Fruit fly (Drosophila melanogaster): ENCODE results near the gene CG10903.

CG10903 gene

dm6 chr3R:7981396-7981795 is 48.8 kb upstream of the CG10903 start:
- TF ChIP-seq stwl (tag; optimal IDR thresholded peaks at IDR 0.05), result peak; percentile 47
- TF ChIP-seq CG2712 (tag; optimal IDR thresholded peaks at IDR 0.05), result peak; percentile 25
- TF ChIP-seq CTCF (GFP tag; optimal IDR thresholded peaks at IDR 0.05), result peak; percentile 96
- peak; percentile 63 for TF ChIP-seq Bgb (GFP tag; IDR thresholded peaks at IDR 0.05; ENCODE audit: partially characterized antibody)
- 0 out of 2 replicates have a peak, but pooled peaks have one; percentile 25 for TF ChIP-seq CG42726 (GFP tag; IDR thresholded peaks at IDR 0.05; ENCODE audit: partially characterized antibody)
- no peak for TF ChIP-seq Elba2 (GFP tag; optimal IDR thresholded peaks at IDR 0.05)
- peak; percentile 18 for TF ChIP-seq CG15601 (tag; optimal IDR thresholded peaks at IDR 0.05)
- TF ChIP-seq sens (GFP tag), result peak; percentile 7
- TF ChIP-seq CG18262 (tag; optimal IDR thresholded peaks at IDR 0.05), result peak; percentile 22
- TF ChIP-seq CG1603 (tag; optimal IDR thresholded peaks at IDR 0.05), result peak; percentile 16
- TF ChIP-seq CG16813 (GFP tag; IDR thresholded peaks at IDR 0.05; ENCODE audit: partially characterized antibody), result 0 out of 3 replicates have a peak, but pooled peaks have one; percentile 35
- TF ChIP-seq CoRest (tag; optimal IDR thresholded peaks at IDR 0.05), result peak; percentile 8
- TF ChIP-seq CG7839 (tag; optimal IDR thresholded peaks at IDR 0.05), result peak; percentile 16
- peak; percentile 15 for TF ChIP-seq trem (tag; optimal IDR thresholded peaks at IDR 0.05)
- TF ChIP-seq amos (GFP tag; IDR thresholded peaks at IDR 0.05; ENCODE audit: partially characterized antibody), result peak; percentile 65
- peak; percentile 74 for TF ChIP-seq Med (GFP tag)
- TF ChIP-seq CG17829 (tag; optimal IDR thresholded peaks at IDR 0.05), result peak; percentile 31
- TF ChIP-seq CG1647 (GFP tag; optimal IDR thresholded peaks at IDR 0.05), result no peak
- TF ChIP-seq CG13287 (GFP tag; IDR thresholded peaks at IDR 0.05; ENCODE audit: partially characterized antibody), result peak; percentile 24; the same call in 1 of the 2 replicates
- TF ChIP-seq knrl (GFP tag; IDR thresholded peaks at IDR 0.05; ENCODE audit: partially characterized antibody), result peak; percentile 32; the same call in 1 of the 3 replicates
- TF ChIP-seq peb (GFP tag; IDR thresholded peaks at IDR 0.05), result no peak
- no peak for TF ChIP-seq Opbp (GFP tag; IDR thresholded peaks at IDR 0.05; ENCODE audit: partially characterized antibody)
- peak; percentile 8 for TF ChIP-seq HmgZ (tag; optimal IDR thresholded peaks at IDR 0.05)
- TF ChIP-seq CG17361 (GFP tag; IDR thresholded peaks at IDR 0.05), result peak; percentile 35; the same call in 1 of the 3 replicates
- TF ChIP-seq CG15696 (tag; optimal IDR thresholded peaks at IDR 0.05), result peak; percentile 3
- TF ChIP-seq grn (GFP tag; optimal IDR thresholded peaks at IDR 0.05), result no peak
- 0 out of 2 replicates have a peak, but pooled peaks have one; percentile 8 for TF ChIP-seq bbx (GFP tag; IDR thresholded peaks at IDR 0.05; ENCODE audit: partially characterized antibody)
- TF ChIP-seq Dip3 (GFP tag; optimal IDR thresholded peaks at IDR 0.05), result no peak
- peak; percentile 67 for TF ChIP-seq Lhr (GFP tag; optimal IDR thresholded peaks at IDR 0.05)
- TF ChIP-seq CG18599 (GFP tag; optimal IDR thresholded peaks at IDR 0.05), result no peak
- no peak for TF ChIP-seq Ada2b (GFP tag; IDR thresholded peaks at IDR 0.05)
- peak; percentile 10 for TF ChIP-seq CG10979 (tag; optimal IDR thresholded peaks at IDR 0.05)
- TF ChIP-seq CG2199 (GFP tag; IDR thresholded peaks at IDR 0.05), result peak; percentile 90
- TF ChIP-seq fru (optimal IDR thresholded peaks at IDR 0.05), result no peak
- peak; percentile 3 for TF ChIP-seq CG10267 (tag; optimal IDR thresholded peaks at IDR 0.05)
- peak; percentile 12 for TF ChIP-seq grau (tag; optimal IDR thresholded peaks at IDR 0.05)
- no peak for TF ChIP-seq ac (GFP tag; optimal IDR thresholded peaks at IDR 0.05)
- TF ChIP-seq pita (GFP tag; optimal IDR thresholded peaks at IDR 0.05), result peak; percentile 2

DNA sequence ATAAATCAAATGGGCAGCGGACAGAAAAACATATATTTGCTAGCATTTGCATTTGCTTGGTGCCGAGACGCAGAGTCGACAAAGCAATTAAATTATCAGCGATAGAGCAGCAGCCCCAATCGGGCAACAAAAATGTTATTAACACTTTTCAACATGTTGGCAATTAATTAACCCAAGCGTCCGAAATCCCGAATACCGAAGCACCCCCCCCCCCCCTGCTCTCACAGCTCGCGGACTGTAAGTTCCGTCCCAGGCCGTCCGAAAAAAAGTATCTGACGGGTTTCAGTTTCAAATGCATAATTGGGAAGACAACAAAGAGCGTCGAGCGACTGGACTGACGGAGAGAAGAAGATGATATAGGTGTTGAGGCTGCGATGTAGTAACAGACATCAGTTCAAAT is 40.0 kb upstream of the CG10903 start:
- TF ChIP-seq CG12769 (tag; optimal IDR thresholded peaks at IDR 0.05) (peak; percentile 72), chinmo (GFP tag; IDR thresholded peaks at IDR 0.05; ENCODE audit: partially characterized antibody) (0 out of 4 replicates have a peak, but pooled peaks have one; percentile 6), sens (GFP tag) (peak; percentile 23), kni (GFP tag; optimal IDR thresholded peaks at IDR 0.05) (no peak), CG32532 (GFP tag; IDR thresholded peaks at IDR 0.05) (no peak), crol (GFP tag; IDR thresholded peaks at IDR 0.05) (0 out of 2 replicates have a peak, but pooled peaks have one; percentile 29), Awh (GFP tag; IDR thresholded peaks at IDR 0.05) (peak; percentile 58), sd (tag; optimal IDR thresholded peaks at IDR 0.05) (peak; percentile 67)
